Fruit fly (Drosophila melanogaster) Kc167 (cell line): ENCODE measurements around the gene CG10903.

ENCODE experiments used
- Myc ChIP-seq: fragments of >200 bp; optimal IDR thresholded peaks from 2 replicates; lab custom pipeline; 2017; ENCODE audit warnings: missing external identifiers
- Sin3A ChIP-seq: fragments of >200 bp; optimal IDR thresholded peaks from 2 replicates; lab custom pipeline; 2018; ENCODE audit warnings: missing external identifiers
- h ChIP-seq: fragments of >200 bp; optimal IDR thresholded peaks from 3 replicates; lab custom pipeline; 2018; ENCODE audit warnings: missing external identifiers
- insv ChIP-seq: fragments of >200 bp; optimal IDR thresholded peaks from 3 replicates; lab custom pipeline; 2018; ENCODE audit warnings: missing external identifiers
- psq ChIP-seq: fragments of >200 bp; optimal IDR thresholded peaks from 2 replicates; lab custom pipeline; 2017; ENCODE audit warnings: missing external identifiers
- ttk ChIP-seq: sonication (Bioruptor generic); optimal IDR thresholded peaks from 2 replicates; lab custom pipeline; 2017; ENCODE audit warnings: missing external identifiers

Gene CG10903

DNA sequence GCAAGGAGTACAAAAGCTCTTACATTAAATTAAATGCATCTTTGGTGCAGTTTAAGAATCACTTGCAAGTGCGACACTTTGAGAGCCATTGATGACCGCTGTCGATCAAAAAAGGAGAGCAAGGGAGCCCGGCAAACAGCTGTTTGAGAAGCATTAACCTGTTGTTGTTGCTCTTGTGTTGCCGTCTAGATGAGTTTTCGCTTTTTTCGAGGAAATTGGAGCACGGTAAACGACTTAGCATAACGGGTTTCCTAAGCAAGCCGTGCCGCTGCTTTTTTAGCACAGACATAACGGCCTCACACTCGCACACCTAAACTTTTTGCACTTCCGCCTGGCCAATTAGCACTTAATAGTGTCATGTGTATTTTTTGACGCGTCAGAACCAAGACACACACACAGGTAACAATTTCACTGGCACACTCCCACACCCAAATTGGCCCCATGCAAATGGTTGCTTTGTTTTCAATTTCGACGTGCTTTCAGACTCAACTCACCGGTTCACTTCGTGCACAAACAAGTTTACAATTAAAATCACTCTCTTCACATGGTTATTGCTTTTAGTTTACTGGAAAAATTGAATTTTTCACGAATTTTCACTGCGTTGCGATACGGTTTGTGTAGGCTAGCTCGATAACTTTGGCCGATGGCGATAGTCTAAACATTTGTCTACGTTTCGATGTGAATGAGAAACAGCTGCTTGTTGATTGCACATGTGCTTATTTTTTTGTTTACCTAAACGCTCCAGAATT, at the start of gene CG10903, which contains the start of gene CG2747:
TSS of gene CG10903 (plus strand) at position 261 of the 749 bp plus-strand sequence.
TSS of gene CG2747 (minus strand) at position 640 of the 749 bp plus-strand sequence.
- TF ChIP-seq Sin3A (lab: Kevin White, UChicago), result no peak
- TF ChIP-seq insv, result no peak
- no peak for TF ChIP-seq psq (lab: Kevin White, UChicago)
- no peak for TF ChIP-seq ttk
- TF ChIP-seq Myc (lab: Kevin White, UChicago), result no peak
- TF ChIP-seq h (lab: Kevin White, UChicago), result no peak

DNA sequence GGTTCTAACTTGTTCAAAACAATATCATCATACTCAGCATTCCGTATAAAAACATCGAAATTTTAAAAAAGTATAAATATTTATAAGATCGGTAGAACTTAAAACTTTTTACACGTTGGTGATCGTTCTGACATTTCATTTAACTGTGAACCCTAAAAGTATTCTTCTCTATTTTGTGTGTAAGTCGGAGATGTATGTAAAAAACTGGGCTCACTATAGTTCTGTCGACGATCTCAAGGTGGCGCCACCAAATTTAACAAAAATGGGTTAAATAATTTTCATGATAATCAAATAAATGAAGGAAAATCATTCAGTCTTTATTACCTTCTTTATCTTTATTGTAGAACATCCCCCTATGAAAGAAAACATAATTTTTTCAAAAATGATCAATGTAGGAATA, 48.8 kb upstream of the CG10903 start:
- no peak for TF ChIP-seq insv
- TF ChIP-seq psq (lab: Kevin White, UChicago), result no peak
- no peak for TF ChIP-seq h (lab: Kevin White, UChicago)
- TF ChIP-seq ttk, result no peak
- no peak for TF ChIP-seq Myc (lab: Kevin White, UChicago)
- no peak for TF ChIP-seq Sin3A (lab: Kevin White, UChicago)

DNA sequence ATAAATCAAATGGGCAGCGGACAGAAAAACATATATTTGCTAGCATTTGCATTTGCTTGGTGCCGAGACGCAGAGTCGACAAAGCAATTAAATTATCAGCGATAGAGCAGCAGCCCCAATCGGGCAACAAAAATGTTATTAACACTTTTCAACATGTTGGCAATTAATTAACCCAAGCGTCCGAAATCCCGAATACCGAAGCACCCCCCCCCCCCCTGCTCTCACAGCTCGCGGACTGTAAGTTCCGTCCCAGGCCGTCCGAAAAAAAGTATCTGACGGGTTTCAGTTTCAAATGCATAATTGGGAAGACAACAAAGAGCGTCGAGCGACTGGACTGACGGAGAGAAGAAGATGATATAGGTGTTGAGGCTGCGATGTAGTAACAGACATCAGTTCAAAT, 40.0 kb upstream of the CG10903 start:
- TF ChIP-seq ttk (no peak), Sin3A (lab: Kevin White, UChicago) (no peak), Myc (lab: Kevin White, UChicago) (no peak), insv (no peak), psq (lab: Kevin White, UChicago) (no peak), h (lab: Kevin White, UChicago) (no peak)

DNA sequence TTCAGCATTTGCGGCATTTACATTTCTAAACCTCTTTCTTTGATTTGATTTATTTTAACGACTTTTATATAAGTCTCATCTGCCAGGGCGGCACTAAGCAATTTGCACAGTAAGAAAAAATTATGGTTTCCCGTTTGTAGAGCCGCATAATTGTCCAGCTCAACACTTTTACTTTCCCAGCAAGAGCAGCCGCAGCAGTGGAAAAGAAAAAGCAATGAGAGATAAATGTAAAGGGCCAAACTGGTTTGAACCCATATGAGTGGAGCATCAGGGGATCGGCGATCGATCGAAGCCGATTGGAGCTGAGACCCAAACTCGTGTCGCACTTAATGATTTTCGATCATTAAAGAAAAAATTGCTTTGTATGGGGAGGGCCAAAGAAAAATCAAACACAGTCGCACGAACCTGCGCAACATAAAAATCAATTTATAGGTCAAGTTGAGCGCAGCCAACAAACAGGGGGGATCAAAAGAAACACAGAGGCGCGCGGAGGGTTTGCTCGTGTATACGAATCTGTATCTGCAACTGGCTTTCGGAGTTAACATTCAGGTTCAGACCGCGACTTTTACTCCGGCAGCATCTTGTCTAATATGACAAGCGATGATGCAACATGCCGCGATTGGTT, 39.3 kb upstream of the CG10903 start:
- TF ChIP-seq insv (no peak), psq (lab: Kevin White, UChicago) (no peak), Sin3A (lab: Kevin White, UChicago) (no peak), h (lab: Kevin White, UChicago) (no peak), Myc (lab: Kevin White, UChicago) (no peak), ttk (no peak)

DNA sequence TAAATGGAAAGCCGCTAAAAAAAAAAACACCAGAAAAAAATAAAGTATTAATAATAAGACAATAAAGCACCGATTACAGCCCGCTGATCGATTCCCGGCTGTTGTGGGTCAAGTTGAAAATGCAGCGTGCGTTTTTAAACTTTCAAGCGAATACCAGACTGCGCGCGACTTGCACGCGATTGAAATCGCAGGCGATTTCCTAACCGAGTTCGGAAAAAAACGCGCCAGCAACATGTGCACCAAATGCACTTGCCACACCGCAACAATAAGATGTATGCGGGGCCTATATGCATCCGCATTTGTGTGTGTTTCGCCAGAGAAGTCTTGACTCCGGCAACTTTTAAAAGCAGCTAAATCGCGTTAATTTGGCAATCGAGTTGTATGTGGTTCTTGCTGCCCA, 38.8 kb upstream of the CG10903 start:
- no peak for TF ChIP-seq h (lab: Kevin White, UChicago)
- no peak for TF ChIP-seq ttk
- TF ChIP-seq insv, result no peak

DNA sequence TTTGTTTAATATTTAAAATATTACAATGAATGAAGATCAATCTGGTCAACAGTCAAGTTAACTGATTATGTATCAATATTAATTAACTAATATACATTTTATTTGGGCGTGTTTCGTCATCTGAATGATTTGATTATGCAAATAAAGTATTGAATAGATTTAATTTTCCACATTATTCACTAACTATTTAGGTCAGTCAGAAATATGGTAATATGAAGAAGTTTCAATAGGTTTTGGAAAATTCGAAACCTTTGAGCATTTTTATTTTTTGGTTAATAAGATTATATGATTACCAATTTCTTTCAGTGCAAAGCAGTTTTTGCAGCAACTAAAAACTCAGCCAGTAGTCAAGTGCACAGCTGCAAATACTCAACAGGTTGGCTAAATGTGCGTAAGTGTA, 38.1 kb upstream of the CG10903 start:
- TF ChIP-seq h (lab: Kevin White, UChicago) (no peak), psq (lab: Kevin White, UChicago) (no peak), Myc (lab: Kevin White, UChicago) (no peak), insv (no peak), ttk (no peak), Sin3A (lab: Kevin White, UChicago) (no peak)

DNA sequence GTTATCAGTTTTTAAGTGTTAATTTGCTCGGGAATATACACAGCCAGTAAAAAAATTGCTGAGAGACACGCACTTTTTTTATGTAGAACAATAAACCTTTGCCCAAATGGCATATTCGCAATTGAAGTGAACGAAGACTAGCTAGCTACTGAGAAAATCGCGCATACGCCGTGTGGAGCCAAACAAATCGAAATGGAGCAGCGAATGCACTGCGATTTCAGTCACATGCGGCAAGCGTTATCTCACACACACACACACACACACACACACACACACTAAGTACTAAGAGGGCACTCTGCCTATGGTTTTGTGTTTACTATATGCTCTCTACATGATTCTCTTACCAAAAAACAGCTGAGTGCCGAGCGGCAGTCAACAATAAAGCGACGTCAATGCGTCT, 36.7 kb upstream of the CG10903 start:
- no peak for TF ChIP-seq psq (lab: Kevin White, UChicago)
- no peak for TF ChIP-seq Myc (lab: Kevin White, UChicago)
- TF ChIP-seq Sin3A (lab: Kevin White, UChicago), result no peak
- no peak for TF ChIP-seq ttk
- TF ChIP-seq insv, result no peak
- no peak for TF ChIP-seq h (lab: Kevin White, UChicago)

DNA sequence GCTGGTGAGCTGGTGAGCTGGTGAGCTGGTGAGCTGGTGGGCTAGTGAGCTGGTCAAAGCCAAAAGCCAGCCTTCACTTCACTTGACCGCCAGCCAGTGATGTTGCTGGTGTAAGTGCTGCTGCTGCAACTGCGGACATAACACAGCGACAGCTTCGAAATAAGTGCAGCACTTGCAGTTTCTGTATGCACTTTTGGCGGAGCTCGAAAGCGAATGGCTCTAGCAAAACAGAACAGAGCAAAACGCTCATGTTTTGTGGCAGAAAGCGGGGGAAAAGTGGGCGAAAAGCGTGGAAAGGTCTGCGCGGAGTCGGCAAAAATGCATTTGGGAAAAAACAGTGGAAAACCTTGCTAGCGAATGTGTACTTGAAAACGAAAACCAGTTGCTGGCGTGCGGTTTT, 35.6 kb upstream of the CG10903 start:
- TF ChIP-seq h (lab: Kevin White, UChicago) (no peak), ttk (no peak), Myc (lab: Kevin White, UChicago) (no peak), insv (no peak), psq (lab: Kevin White, UChicago) (no peak), Sin3A (lab: Kevin White, UChicago) (no peak)

DNA sequence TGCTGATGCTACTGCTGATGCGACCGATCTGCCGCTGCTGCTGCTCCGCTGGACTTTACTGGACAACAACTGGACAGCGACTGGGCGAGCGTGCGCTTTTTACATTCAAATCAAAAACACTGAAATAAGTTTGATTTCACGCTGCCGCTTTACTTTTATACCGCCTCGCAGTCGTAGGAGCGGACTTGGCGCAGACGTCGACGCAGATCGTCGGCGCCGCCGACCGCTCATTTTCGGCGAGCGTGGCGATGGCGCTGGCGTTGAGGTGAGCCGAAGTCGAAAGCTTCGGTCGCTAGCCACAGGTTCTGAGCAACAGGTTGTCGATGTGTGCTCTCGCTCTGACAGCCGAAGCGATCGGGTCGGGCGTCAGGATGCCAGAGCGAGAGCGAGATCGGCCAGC, 34.5 kb upstream of the CG10903 start, which contains the start of gene Elovl7:
TSS of gene Elovl7 (minus strand) at position 131 of the 400 bp plus-strand sequence.
- TF ChIP-seq ttk (no peak), h (lab: Kevin White, UChicago) (no peak), insv (no peak), Myc (lab: Kevin White, UChicago) (no peak), Sin3A (lab: Kevin White, UChicago) (no peak), psq (lab: Kevin White, UChicago) (no peak)

DNA sequence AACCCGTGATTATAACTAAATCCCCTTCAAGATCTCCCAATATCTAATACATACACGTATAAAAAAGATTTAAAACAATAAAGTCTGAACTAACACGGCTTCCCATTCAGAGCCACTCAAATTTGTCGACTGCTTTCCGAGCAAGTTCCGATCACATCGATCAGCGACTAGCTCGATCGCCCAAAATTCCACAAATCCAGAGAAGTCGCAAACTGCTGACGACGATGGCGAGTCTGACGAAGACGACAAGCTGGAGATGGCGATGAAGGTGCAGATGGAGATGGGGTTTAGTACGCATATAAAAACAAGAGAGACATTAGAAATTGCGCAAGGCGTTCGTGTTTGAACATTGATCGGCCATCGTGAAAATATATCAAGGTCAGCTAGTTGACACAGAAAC, 31.4 kb upstream of the CG10903 start:
- no peak for TF ChIP-seq insv
- no peak for TF ChIP-seq Myc (lab: Kevin White, UChicago)
- TF ChIP-seq Sin3A (lab: Kevin White, UChicago), result no peak
- no peak for TF ChIP-seq h (lab: Kevin White, UChicago)
- TF ChIP-seq psq (lab: Kevin White, UChicago), result no peak
- no peak for TF ChIP-seq ttk

DNA sequence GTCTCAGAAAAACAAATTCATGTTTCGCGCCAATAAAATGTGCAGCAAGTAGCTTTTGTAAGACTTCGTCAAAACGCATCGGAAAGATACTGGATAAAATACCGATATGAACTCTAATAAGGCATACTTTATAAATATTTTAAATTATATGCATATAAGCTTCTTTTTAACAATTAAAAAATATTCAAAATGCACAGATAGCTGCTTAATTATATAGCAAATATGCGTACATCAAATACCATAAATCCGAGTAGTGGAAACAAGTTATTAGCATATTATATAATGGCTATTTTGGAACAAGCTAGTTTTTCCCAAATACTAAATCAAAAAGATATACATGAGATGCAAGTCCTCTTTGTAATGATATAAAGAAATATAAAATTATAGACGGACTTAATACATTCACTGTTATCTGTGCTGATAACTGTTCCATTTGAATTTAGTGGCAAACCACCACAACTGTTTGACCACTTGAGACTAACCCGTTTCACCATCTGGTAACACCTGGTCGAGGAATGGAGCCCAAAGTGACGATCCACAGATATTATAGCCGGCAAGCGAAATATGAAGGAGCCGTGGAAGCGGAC, 30.6 kb upstream of the CG10903 start, which contains the start of gene PIG-H:
TSS of gene PIG-H (plus strand) at position 303 of the 587 bp plus-strand sequence.
- TF ChIP-seq Sin3A (lab: Kevin White, UChicago), result no peak
- TF ChIP-seq psq (lab: Kevin White, UChicago), result no peak
- TF ChIP-seq Myc (lab: Kevin White, UChicago), result no peak
- no peak for TF ChIP-seq ttk
- no peak for TF ChIP-seq insv
- no peak for TF ChIP-seq h (lab: Kevin White, UChicago)
